Fruit fly (Drosophila melanogaster) whole organism, pupa: ENCODE measurements around the gene CG13614.

Experiments
- CG10348 ChIP-seq: fragments of 200-800 bp; sonication (Bioruptor generic); IDR thresholded peaks from 2 replicates; pipeline ENCODE4 v1.3.6; 2022; ENCODE audit warnings: missing biosample characterization, missing genetic modification characterization
- CG12605 ChIP-seq: fragments of 200-800 bp; sonication (Bioruptor generic); IDR thresholded peaks from 2 replicates; pipeline ENCODE4 v1.3.6; 2022; ENCODE audit warnings: missing biosample characterization, missing genetic modification characterization
- CG13204 ChIP-seq: fragments of 200-800 bp; sonication (Bioruptor generic); optimal IDR thresholded peaks from 2 replicates; lab custom pipeline; 2018; ENCODE audit warnings: missing biosample characterization, mild to moderate bottlenecking, missing genetic modification characterization, moderate library complexity
- CG14655 ChIP-seq: fragments of 200-800 bp; sonication (Bioruptor generic); optimal IDR thresholded peaks from 3 replicates; lab custom pipeline; 2017; ENCODE audit warnings: mild to moderate bottlenecking, missing biosample characterization, missing genetic modification reagents, missing genetic modification characterization
- CG15710 ChIP-seq: fragments of 200-800 bp; sonication (Bioruptor generic); optimal IDR thresholded peaks from 2 replicates; lab custom pipeline; 2018; ENCODE audit warnings: missing biosample characterization, mild to moderate bottlenecking, missing genetic modification characterization, moderate library complexity
- CG17806 ChIP-seq: fragments of 200-800 bp; sonication (Bioruptor generic); optimal IDR thresholded peaks from 2 replicates; lab custom pipeline; 2018; ENCODE audit warnings: missing biosample characterization, mild to moderate bottlenecking, missing genetic modification characterization, moderate library complexity
- CG32121 ChIP-seq: fragments of 200-800 bp; sonication (Bioruptor generic); IDR thresholded peaks from 2 replicates; pipeline ENCODE4 v1.3.6; 2022; ENCODE audit warnings: missing biosample characterization, missing genetic modification characterization
- CG34367 ChIP-seq: fragments of 200-800 bp; sonication (Bioruptor generic); optimal IDR thresholded peaks from 2 replicates; lab custom pipeline; 2018; ENCODE audit warnings: missing biosample characterization, mild to moderate bottlenecking, missing genetic modification characterization
- CG4496 ChIP-seq: fragments of 200-800 bp; sonication (Bioruptor generic); IDR thresholded peaks from 3 replicates; pipeline ENCODE4 v1.3.6; 2022; ENCODE audit warnings: missing biosample characterization, missing genetic modification characterization
- CG8159 ChIP-seq: fragments of 200-800 bp; sonication (Bioruptor generic); optimal IDR thresholded peaks from 3 replicates; lab custom pipeline; 2018; ENCODE audit warnings: missing biosample characterization, mild to moderate bottlenecking, missing genetic modification characterization, moderate library complexity
- CG9948 ChIP-seq: fragments of 200-800 bp; sonication (Bioruptor generic); optimal IDR thresholded peaks from 2 replicates; lab custom pipeline; 2018; ENCODE audit warnings: missing biosample characterization, mild to moderate bottlenecking, missing genetic modification characterization, moderate library complexity
- D1 ChIP-seq: fragments of 200-800 bp; sonication (Bioruptor generic); optimal IDR thresholded peaks from 2 replicates; lab custom pipeline; 2018; ENCODE audit warnings: missing biosample characterization, mild to moderate bottlenecking, missing genetic modification characterization, moderate library complexity
- EcR ChIP-seq: fragments of 200-800 bp; sonication (Bioruptor generic); optimal IDR thresholded peaks from 3 replicates; lab custom pipeline; 2019; ENCODE audit warnings: missing biosample characterization, missing genetic modification characterization, mild to moderate bottlenecking, moderate library complexity, missing genetic modification reagents
- Ets98B ChIP-seq: fragments of 200-800 bp; sonication (Bioruptor generic); IDR thresholded peaks from 2 replicates; pipeline ENCODE4 v1.3.6; 2022; ENCODE audit warnings: missing biosample characterization, missing genetic modification characterization
- Pif1A ChIP-seq: fragments of 200-800 bp; sonication (Bioruptor generic); optimal IDR thresholded peaks from 3 replicates; lab custom pipeline; 2016; ENCODE audit warnings: missing biosample characterization, missing genetic modification characterization
- Pif1B ChIP-seq: fragments of 200-800 bp; sonication (Bioruptor generic); optimal IDR thresholded peaks from 3 replicates; lab custom pipeline; 2016; ENCODE audit warnings: missing biosample characterization, missing genetic modification characterization
- Snoo ChIP-seq: fragments of 200-800 bp; sonication (Bioruptor generic); optimal IDR thresholded peaks from 3 replicates; lab custom pipeline; 2017; ENCODE audit warnings: missing biosample characterization, mild to moderate bottlenecking, missing genetic modification characterization, inconsistent platforms
- fd96Ca ChIP-seq: fragments of 200-800 bp; sonication (Bioruptor generic); IDR thresholded peaks from 3 replicates; pipeline ENCODE4 v1.3.6; 2022; ENCODE audit warnings: missing biosample characterization, missing genetic modification characterization
- gl ChIP-seq: fragments of 200-800 bp; sonication (Bioruptor generic); optimal IDR thresholded peaks from 2 replicates; lab custom pipeline; 2018; ENCODE audit warnings: missing biosample characterization, mild to moderate bottlenecking, missing genetic modification characterization

Gene CG13614

dm6 chr3R:24369268-24369667 is at the start of gene CG13614:
TSS of gene CG13614 (plus strand) at chr3R:24369568.
- no peak for TF ChIP-seq CG9948 (tag; lab: Kevin White, UChicago)

- peak; percentile 71 for TF ChIP-seq EcR
- no peak for TF ChIP-seq CG32121 (GFP tag; lab: Robert Waterston, UW)
- no peak for TF ChIP-seq D1 (tag; lab: Kevin White, UChicago)
- peak; percentile 9 for TF ChIP-seq CG15710 (tag; lab: Kevin White, UChicago)
- no peak for TF ChIP-seq fd96Ca (GFP tag; lab: Robert Waterston, UW)
- no peak for TF ChIP-seq CG13204 (GFP tag; lab: Kevin White, UChicago)
- TF ChIP-seq CG14655 (GFP tag; lab: Kevin White, UChicago): no peak
- TF ChIP-seq CG17806 (tag; lab: Kevin White, UChicago): no peak
- no peak for TF ChIP-seq Pif1A
- TF ChIP-seq CG4496 (GFP tag; lab: Robert Waterston, UW): 0 out of 3 replicates have a peak, but pooled peaks have one; percentile 15
- TF ChIP-seq CG10348 (GFP tag; lab: Robert Waterston, UW): no peak
- TF ChIP-seq Ets98B (GFP tag; lab: Robert Waterston, UW): 0 out of 2 replicates have a peak, but pooled peaks have one; percentile 6
- peak; percentile 39 for TF ChIP-seq gl (tag; lab: Kevin White, UChicago)
- TF ChIP-seq CG34367 (tag; lab: Kevin White, UChicago): no peak
- no peak for TF ChIP-seq Pif1B (GFP tag; lab: Kevin White, UChicago)
- TF ChIP-seq CG12605 (GFP tag; lab: Robert Waterston, UW): peak; percentile 32; the same call in 1 of the 2 replicates
These were observed 49.6 kb upstream of the CG13614 start for dm6 chr3R:24319632-24320341.

- TF ChIP-seq Ets98B (GFP tag; lab: Robert Waterston, UW): peak; percentile 12; the same call in 1 of the 2 replicates
- no peak for TF ChIP-seq CG13204 (GFP tag; lab: Kevin White, UChicago)
- no peak for TF ChIP-seq CG12605 (GFP tag; lab: Robert Waterston, UW)
- TF ChIP-seq, all 21 proteins: peak for 1
These were observed 49.0 kb upstream of the CG13614 start for dm6 chr3R:24320342-24320711.

dm6 chr3R:24333182-24333808 is 36.1 kb upstream of the CG13614 start, which contains the start of the genes Rrp5 and Dis3:
TSS of gene Rrp5 (minus strand) at chr3R:24333316.
TSS of gene Dis3 (plus strand) at chr3R:24333433.
- TF ChIP-seq CG9948 (tag; lab: Kevin White, UChicago) (no peak), CG32121 (GFP tag; lab: Robert Waterston, UW) (no peak), CG12605 (GFP tag; lab: Robert Waterston, UW) (no peak), fd96Ca (GFP tag; lab: Robert Waterston, UW) (peak; percentile 41; the same call in 1 of the 3 replicates), CG4496 (GFP tag; lab: Robert Waterston, UW) (peak; percentile 35; the same call in 1 of the 3 replicates), CG17806 (tag; lab: Kevin White, UChicago) (no peak), gl (tag; lab: Kevin White, UChicago) (no peak), CG13204 (GFP tag; lab: Kevin White, UChicago) (no peak), CG14655 (GFP tag; lab: Kevin White, UChicago) (no peak), Pif1A (no peak)
- TF ChIP-seq, all 21 proteins: peak for 2

- TF ChIP-seq CG15710 (tag; lab: Kevin White, UChicago) (no peak), CG10348 (GFP tag; lab: Robert Waterston, UW) (no peak), Snoo (tag; lab: Kevin White, UChicago) (no peak), CG17806 (tag; lab: Kevin White, UChicago) (no peak), D1 (tag; lab: Kevin White, UChicago) (no peak), CG8159 (tag; lab: Kevin White, UChicago) (no peak), CG12605 (GFP tag; lab: Robert Waterston, UW) (no peak), CG13204 (GFP tag; lab: Kevin White, UChicago) (no peak), CG14655 (GFP tag; lab: Kevin White, UChicago) (no peak), gl (tag; lab: Kevin White, UChicago) (no peak), Ets98B (GFP tag; lab: Robert Waterston, UW) (no peak), EcR (no peak), CG34367 (tag; lab: Kevin White, UChicago) (no peak), CG32121 (GFP tag; lab: Robert Waterston, UW) (no peak), CG9948 (tag; lab: Kevin White, UChicago) (no peak)
These were observed 32.7 kb upstream of the CG13614 start, which contains the start of gene CG6432 for dm6 chr3R:24336622-24337021. TSS of gene CG6432 (plus strand) at chr3R:24336922.

dm6 chr3R:24341251-24341650 is 28.1 kb upstream of the CG13614 start, which contains the start of gene Ms:
TSS of gene Ms (plus strand) at chr3R:24341551.
- TF ChIP-seq CG34367 (tag; lab: Kevin White, UChicago) (no peak), CG12605 (GFP tag; lab: Robert Waterston, UW) (peak; percentile 37; the same call in 1 of the 2 replicates)
